Comparison of ENCODE assay signal across 4 fruit fly cellular contexts in genomic region chr3L:17985110-17985509, dm6.
A peak's percentile ranks its signal among the peaks of the same experiment; 100 is the strongest.
TF ChIP-seq lines count a peak whose summit lies in the region.

No protein-coding gene starts in this region.

- TF ChIP-seq CTCF in whole organism, embryonic (GFP tag; optimal IDR thresholded peaks at IDR 0.05; lab: Kevin White, UChicago) = no peak

TF ChIP-seq in whole organism, 6 proteins besides CTCF, POLR2A, EP300 and RAD21:
- TF ChIP-seq Dll (optimal IDR thresholded peaks at IDR 0.05; lab: Kevin White, UChicago) (no peak), EcR (GFP tag; optimal IDR thresholded peaks at IDR 0.05; lab: Kevin White, UChicago) (peak; percentile 16 to 76)

TF ChIP-seq in whole organism, embryonic, 481 proteins besides CTCF, POLR2A, EP300 and RAD21:
- TF ChIP-seq Ada2b (GFP tag; IDR thresholded peaks at IDR 0.05; lab: Robert Waterston, UW) = no peak
- peak; percentile 33 for TF ChIP-seq Blimp-1 (GFP tag; optimal IDR thresholded peaks at IDR 0.05; lab: Kevin White, UChicago)
- 0 out of 2 replicates have a peak, but pooled peaks have one; percentile 6 for TF ChIP-seq Rfx (GFP tag; IDR thresholded peaks at IDR 0.05; lab: Robert Waterston, UW)
- TF ChIP-seq Opbp (GFP tag; IDR thresholded peaks at IDR 0.05; lab: Robert Waterston, UW; ENCODE audit: partially characterized antibody) = 0 out of 3 replicates have a peak, but pooled peaks have one; percentile 43
- peak; percentile 20; the same call in 1 of the 2 replicates for TF ChIP-seq ara (GFP tag; IDR thresholded peaks at IDR 0.05; lab: Robert Waterston, UW)
- TF ChIP-seq Drgx (GFP tag; IDR thresholded peaks at IDR 0.05; lab: Robert Waterston, UW) = peak; percentile 58; the same call in 1 of the 2 replicates
- peak; percentile 73 for TF ChIP-seq kni (GFP tag; optimal IDR thresholded peaks at IDR 0.05; lab: Kevin White, UChicago)
- no peak for TF ChIP-seq CG33557 (GFP tag; optimal IDR thresholded peaks at IDR 0.05; lab: Kevin White, UChicago)

TF ChIP-seq in whole organism, prepupa, 60 proteins besides CTCF, POLR2A, EP300 and RAD21:
- TF ChIP-seq CG3032 (tag; optimal IDR thresholded peaks at IDR 0.05; lab: Kevin White, UChicago) (no peak), cyc (GFP tag; optimal IDR thresholded peaks at IDR 0.05; lab: Kevin White, UChicago) (no peak), Smox (GFP tag; optimal IDR thresholded peaks at IDR 0.05; lab: Kevin White, UChicago) (no peak), CG6854 (GFP tag; optimal IDR thresholded peaks at IDR 0.05; lab: Kevin White, UChicago) (peak; percentile 73), Eip78C (GFP tag; lab: Kevin White, UChicago) (peak; percentile 49), CG32006 (GFP tag; optimal IDR thresholded peaks at IDR 0.05; lab: Kevin White, UChicago) (no peak), fd59A (GFP tag; optimal IDR thresholded peaks at IDR 0.05; lab: Kevin White, UChicago) (no peak), pdm3 (GFP tag; optimal IDR thresholded peaks at IDR 0.05; lab: Kevin White, UChicago) (peak; percentile 3), net (GFP tag; optimal IDR thresholded peaks at IDR 0.05; lab: Kevin White, UChicago) (no peak), Ets96B (tag; optimal IDR thresholded peaks at IDR 0.05; lab: Kevin White, UChicago) (no peak), CG6276 (GFP tag; optimal IDR thresholded peaks at IDR 0.05; lab: Kevin White, UChicago) (peak; percentile 57), Sox102F (GFP tag; optimal IDR thresholded peaks at IDR 0.05; lab: Kevin White, UChicago) (peak; percentile 4), svp (GFP tag; lab: Kevin White, UChicago) (no peak), CG15336 (GFP tag; IDR thresholded peaks at IDR 0.05; lab: Robert Waterston, UW) (peak; percentile 51; the same call in 1 of the 2 replicates), CG7368 (GFP tag; optimal IDR thresholded peaks at IDR 0.05; lab: Kevin White, UChicago) (no peak), Lpt (GFP tag; optimal IDR thresholded peaks at IDR 0.05; lab: Kevin White, UChicago) (no peak), esn (GFP tag; optimal IDR thresholded peaks at IDR 0.05; lab: Kevin White, UChicago) (no peak), CG6163 (GFP tag; IDR thresholded peaks at IDR 0.05; lab: Robert Waterston, UW) (peak; percentile 38; the same call in 1 of the 3 replicates), Hr4 (GFP tag; optimal IDR thresholded peaks at IDR 0.05; lab: Kevin White, UChicago) (no peak), acj6 (GFP tag; optimal IDR thresholded peaks at IDR 0.05; lab: Kevin White, UChicago) (no peak), CG8119 (GFP tag; IDR thresholded peaks at IDR 0.05; lab: Robert Waterston, UW) (peak; percentile 48; the same call in 2 of the 3 replicates), eg (GFP tag; IDR thresholded peaks at IDR 0.05; lab: Robert Waterston, UW) (peak; percentile 60; the same call in 2 of the 3 replicates), CG11902 (GFP tag; optimal IDR thresholded peaks at IDR 0.05; lab: Kevin White, UChicago) (no peak), Blimp-1 (GFP tag; optimal IDR thresholded peaks at IDR 0.05; lab: Kevin White, UChicago) (peak; percentile 16), fd85E (GFP tag; optimal IDR thresholded peaks at IDR 0.05; lab: Kevin White, UChicago) (no peak)

TF ChIP-seq in whole organism, pupa, 21 proteins besides CTCF, POLR2A, EP300 and RAD21:
- TF ChIP-seq CG32121 (GFP tag; IDR thresholded peaks at IDR 0.05; lab: Robert Waterston, UW) (peak; percentile 19; the same call in 1 of the 2 replicates), CG4496 (GFP tag; IDR thresholded peaks at IDR 0.05; lab: Robert Waterston, UW) (peak; percentile 53; the same call in 1 of the 3 replicates), CG15710 (tag; optimal IDR thresholded peaks at IDR 0.05; lab: Kevin White, UChicago) (no peak), CG17806 (tag; optimal IDR thresholded peaks at IDR 0.05; lab: Kevin White, UChicago) (no peak), CG14655 (GFP tag; optimal IDR thresholded peaks at IDR 0.05; lab: Kevin White, UChicago) (peak; percentile 5), Pif1A (GFP tag; optimal IDR thresholded peaks at IDR 0.05; lab: Kevin White, UChicago) (no peak), rn (GFP tag; IDR thresholded peaks at IDR 0.05; lab: Robert Waterston, UW) (no peak), Snoo (tag; optimal IDR thresholded peaks at IDR 0.05; lab: Kevin White, UChicago) (peak; percentile 16), CG8159 (tag; optimal IDR thresholded peaks at IDR 0.05; lab: Kevin White, UChicago) (no peak), fd96Ca (GFP tag; IDR thresholded peaks at IDR 0.05; lab: Robert Waterston, UW) (0 out of 3 replicates have a peak, but pooled peaks have one; percentile 18), CG9948 (tag; optimal IDR thresholded peaks at IDR 0.05; lab: Kevin White, UChicago) (no peak), CG8301 (tag; optimal IDR thresholded peaks at IDR 0.05; lab: Kevin White, UChicago) (peak; percentile 11), CG10348 (GFP tag; IDR thresholded peaks at IDR 0.05; lab: Robert Waterston, UW) (no peak), gl (tag; optimal IDR thresholded peaks at IDR 0.05; lab: Kevin White, UChicago) (no peak), Ets98B (GFP tag; IDR thresholded peaks at IDR 0.05; lab: Robert Waterston, UW) (no peak; the same call in 1 of the 2 replicates), CG34367 (tag; optimal IDR thresholded peaks at IDR 0.05; lab: Kevin White, UChicago) (no peak), Pif1B (GFP tag; optimal IDR thresholded peaks at IDR 0.05; lab: Kevin White, UChicago) (no peak), CG13204 (GFP tag; optimal IDR thresholded peaks at IDR 0.05; lab: Kevin White, UChicago) (no peak), CG12605 (GFP tag; IDR thresholded peaks at IDR 0.05; lab: Robert Waterston, UW) (no peak), EcR (GFP tag; optimal IDR thresholded peaks at IDR 0.05; lab: Kevin White, UChicago) (peak; percentile 14), D1 (tag; optimal IDR thresholded peaks at IDR 0.05; lab: Kevin White, UChicago) (no peak)
